Fruit fly (Drosophila melanogaster) whole organism, prepupa: ENCODE data around the gene CG33721.
A peak's percentile ranks its signal among the peaks of the same experiment; 100 is the strongest.

Source experiments
- Blimp-1 ChIP-seq: fragments of 200-800 bp; sonication (Bioruptor generic); optimal IDR thresholded peaks from 3 replicates; lab custom pipeline; 2017; ENCODE audit warnings: missing biosample characterization, missing genetic modification characterization, mild to moderate bottlenecking, moderate library complexity, missing genetic modification reagents
- CG11762 ChIP-seq: fragments of 200-800 bp; sonication (Bioruptor generic); optimal IDR thresholded peaks from 3 replicates; lab custom pipeline; 2016; ENCODE audit warnings: missing biosample characterization, missing genetic modification characterization; ENCODE audit not compliant: insufficient read depth
- CG11902 ChIP-seq: fragments of 200-800 bp; sonication (Bioruptor generic); optimal IDR thresholded peaks from 3 replicates; lab custom pipeline; 2016; ENCODE audit warnings: missing biosample characterization, missing genetic modification characterization
- CG15336 ChIP-seq: fragments of 200-800 bp; sonication (Bioruptor generic); IDR thresholded peaks from 2 replicates; pipeline ENCODE4 v1.3.6; 2022; ENCODE audit warnings: missing biosample characterization, missing genetic modification characterization
- CG1621 ChIP-seq: fragments of 200-800 bp; sonication (Bioruptor generic); optimal IDR thresholded peaks from 3 replicates; lab custom pipeline; 2018; ENCODE audit warnings: missing biosample characterization, mild to moderate bottlenecking, missing genetic modification characterization
- CG16779 ChIP-seq: fragments of 200-800 bp; sonication (Bioruptor generic); optimal IDR thresholded peaks from 3 replicates; lab custom pipeline; 2017; ENCODE audit warnings: missing biosample characterization, mild to moderate bottlenecking, missing genetic modification characterization
- CG31627 ChIP-seq: fragments of 200-800 bp; sonication (Bioruptor generic); optimal IDR thresholded peaks from 3 replicates; lab custom pipeline; 2016; ENCODE audit warnings: missing biosample characterization, missing genetic modification characterization
- CG34406 ChIP-seq: fragments of 200-800 bp; sonication (Bioruptor generic); optimal IDR thresholded peaks from 3 replicates; lab custom pipeline; 2016; ENCODE audit warnings: missing biosample characterization, missing genetic modification characterization
- CG3919 ChIP-seq: fragments of 200-800 bp; sonication (Bioruptor generic); optimal IDR thresholded peaks from 3 replicates; lab custom pipeline; 2016; ENCODE audit warnings: missing biosample characterization, missing genetic modification characterization
- CG4318 ChIP-seq: fragments of 200-800 bp; sonication (Bioruptor generic); optimal IDR thresholded peaks from 3 replicates; lab custom pipeline; 2017; ENCODE audit warnings: missing biosample characterization, mild to moderate bottlenecking, missing genetic modification characterization
- CG6163 ChIP-seq: fragments of 200-800 bp; sonication (Bioruptor generic); IDR thresholded peaks from 3 replicates; pipeline ENCODE4 v1.3.6; 2022; ENCODE audit warnings: missing biosample characterization, missing genetic modification characterization
- CG6792 ChIP-seq: fragments of 200-800 bp; sonication (Bioruptor generic); optimal IDR thresholded peaks from 3 replicates; lab custom pipeline; 2016; ENCODE audit warnings: missing biosample characterization, missing genetic modification characterization
- CG6808 ChIP-seq: fragments of 200-800 bp; sonication (Bioruptor generic); optimal IDR thresholded peaks from 3 replicates; lab custom pipeline; 2017; ENCODE audit warnings: missing biosample characterization, missing genetic modification characterization, mild to moderate bottlenecking, moderate library complexity, missing genetic modification reagents
- CG8119 ChIP-seq: fragments of 200-800 bp; sonication (Bioruptor generic); IDR thresholded peaks from 3 replicates; pipeline ENCODE4 v1.3.6; 2022; ENCODE audit warnings: missing biosample characterization, missing genetic modification characterization
- CG8319 ChIP-seq: fragments of 200-800 bp; sonication (Bioruptor generic); optimal IDR thresholded peaks from 3 replicates; lab custom pipeline; 2016; ENCODE audit warnings: missing biosample characterization, missing genetic modification characterization
- CG8632 ChIP-seq: fragments of 200-800 bp; sonication (Bioruptor generic); optimal IDR thresholded peaks from 3 replicates; lab custom pipeline; 2016; ENCODE audit warnings: missing biosample characterization, missing genetic modification characterization
- CG9139 ChIP-seq: fragments of 200-800 bp; sonication (Bioruptor generic); optimal IDR thresholded peaks from 3 replicates; lab custom pipeline; 2017; ENCODE audit warnings: missing biosample characterization, mild to moderate bottlenecking, missing genetic modification characterization
- Eip78C ChIP-seq: fragments of 200-800 bp; sonication (Bioruptor generic); peaks from one replicate; lab custom pipeline; 2016; ENCODE audit warnings: missing biosample characterization, missing genetic modification characterization
- Ets21C ChIP-seq: fragments of 200-800 bp; sonication (Bioruptor generic); optimal IDR thresholded peaks from 3 replicates; lab custom pipeline; 2016; ENCODE audit warnings: missing biosample characterization, missing genetic modification characterization
- Ets96B ChIP-seq: fragments of 200-800 bp; optimal IDR thresholded peaks from 2 replicates; lab custom pipeline; 2019; ENCODE audit warnings: missing biosample characterization, mild to moderate bottlenecking, missing genetic modification characterization, moderate library complexity
- Gug ChIP-seq: fragments of 200-800 bp; sonication (Bioruptor generic); IDR thresholded peaks from 2 replicates; pipeline ENCODE4 v1.3.6; 2022; ENCODE audit warnings: missing biosample characterization, missing genetic modification characterization
- Hr38 ChIP-seq: sonication (Bioruptor generic); optimal IDR thresholded peaks from 2 replicates; lab custom pipeline; 2016; ENCODE audit warnings: missing biosample characterization, missing genetic modification characterization
- Lpt ChIP-seq: fragments of 200-800 bp; sonication (Bioruptor generic); optimal IDR thresholded peaks from 3 replicates; lab custom pipeline; 2016; ENCODE audit warnings: missing biosample characterization, missing genetic modification characterization
- Met ChIP-seq: fragments of 200-800 bp; sonication (Bioruptor generic); optimal IDR thresholded peaks from 3 replicates; lab custom pipeline; 2016; ENCODE audit warnings: missing biosample characterization, missing genetic modification characterization
- OdsH ChIP-seq: fragments of 200-800 bp; sonication (Bioruptor generic); optimal IDR thresholded peaks from 3 replicates; lab custom pipeline; 2016; ENCODE audit warnings: missing biosample characterization, missing genetic modification characterization
- Smox ChIP-seq: fragments of 200-800 bp; sonication (Bioruptor generic); optimal IDR thresholded peaks from 3 replicates; lab custom pipeline; 2016; ENCODE audit warnings: missing biosample characterization, missing genetic modification characterization
- Sox102F ChIP-seq: fragments of 200-800 bp; sonication (Bioruptor generic); optimal IDR thresholded peaks from 2 replicates; lab custom pipeline; 2016; ENCODE audit warnings: missing biosample characterization, mild to moderate bottlenecking, missing genetic modification characterization
- Sox14 ChIP-seq: fragments of 200-800 bp; sonication (Bioruptor generic); optimal IDR thresholded peaks from 3 replicates; lab custom pipeline; 2016; ENCODE audit warnings: missing biosample characterization, missing genetic modification characterization
- Sox15 ChIP-seq: fragments of 200-800 bp; sonication (Bioruptor generic); optimal IDR thresholded peaks from 3 replicates; lab custom pipeline; 2016; ENCODE audit warnings: missing biosample characterization, missing genetic modification characterization
- achi ChIP-seq: fragments of 200-800 bp; sonication (Bioruptor generic); optimal IDR thresholded peaks from 3 replicates; lab custom pipeline; 2016; ENCODE audit warnings: missing biosample characterization, missing genetic modification characterization
- cyc ChIP-seq: fragments of 200-800 bp; sonication (Bioruptor generic); optimal IDR thresholded peaks from 3 replicates; lab custom pipeline; 2016; ENCODE audit warnings: missing biosample characterization, missing genetic modification characterization
- eg ChIP-seq: fragments of 200-800 bp; sonication (Bioruptor generic); IDR thresholded peaks from 3 replicates; pipeline ENCODE4 v1.3.6; 2022; ENCODE audit warnings: missing biosample characterization, missing genetic modification characterization
- esn ChIP-seq: fragments of 200-800 bp; sonication (Bioruptor generic); optimal IDR thresholded peaks from 2 replicates; lab custom pipeline; 2016; ENCODE audit warnings: missing biosample characterization, mild to moderate bottlenecking, missing genetic modification characterization, moderate library complexity
- fd59A ChIP-seq: fragments of 200-800 bp; sonication (Bioruptor generic); optimal IDR thresholded peaks from 2 replicates; lab custom pipeline; 2017; ENCODE audit warnings: missing biosample characterization, mild to moderate bottlenecking, missing genetic modification characterization, missing genetic modification reagents
- fd85E ChIP-seq: fragments of 200-800 bp; sonication (Bioruptor generic); optimal IDR thresholded peaks from 3 replicates; lab custom pipeline; 2016; ENCODE audit warnings: missing biosample characterization, missing genetic modification characterization
- fkh ChIP-seq: fragments of 200-800 bp; sonication (Bioruptor generic); optimal IDR thresholded peaks from 3 replicates; lab custom pipeline; 2017; ENCODE audit warnings: missing biosample characterization, mild to moderate bottlenecking, missing genetic modification characterization, moderate library complexity
- net ChIP-seq: fragments of 200-800 bp; sonication (Bioruptor generic); optimal IDR thresholded peaks from 3 replicates; lab custom pipeline; 2016; ENCODE audit warnings: missing biosample characterization, missing genetic modification characterization
- pdm3 ChIP-seq: fragments of 200-800 bp; sonication (Bioruptor generic); optimal IDR thresholded peaks from 3 replicates; lab custom pipeline; 2016; ENCODE audit warnings: missing biosample characterization, missing genetic modification characterization
- salr ChIP-seq, 2 experiments: fragments of 200-800 bp; sonication (Bioruptor generic); optimal IDR thresholded peaks; 3 replicates each; lab custom pipeline; 2016 to 2018; ENCODE audit warnings: missing biosample characterization in 2 of 2, missing genetic modification characterization in 2 of 2, mild to moderate bottlenecking in 1 of 2
- svp ChIP-seq: fragments of 200-800 bp; sonication (Bioruptor generic); peaks from one replicate; lab custom pipeline; 2016; ENCODE audit warnings: missing biosample characterization, missing genetic modification characterization
- topi ChIP-seq: fragments of 200-800 bp; sonication (Bioruptor generic); optimal IDR thresholded peaks from 3 replicates; lab custom pipeline; 2016; ENCODE audit warnings: missing biosample characterization, missing genetic modification characterization

CG33721 gene

DNA sequence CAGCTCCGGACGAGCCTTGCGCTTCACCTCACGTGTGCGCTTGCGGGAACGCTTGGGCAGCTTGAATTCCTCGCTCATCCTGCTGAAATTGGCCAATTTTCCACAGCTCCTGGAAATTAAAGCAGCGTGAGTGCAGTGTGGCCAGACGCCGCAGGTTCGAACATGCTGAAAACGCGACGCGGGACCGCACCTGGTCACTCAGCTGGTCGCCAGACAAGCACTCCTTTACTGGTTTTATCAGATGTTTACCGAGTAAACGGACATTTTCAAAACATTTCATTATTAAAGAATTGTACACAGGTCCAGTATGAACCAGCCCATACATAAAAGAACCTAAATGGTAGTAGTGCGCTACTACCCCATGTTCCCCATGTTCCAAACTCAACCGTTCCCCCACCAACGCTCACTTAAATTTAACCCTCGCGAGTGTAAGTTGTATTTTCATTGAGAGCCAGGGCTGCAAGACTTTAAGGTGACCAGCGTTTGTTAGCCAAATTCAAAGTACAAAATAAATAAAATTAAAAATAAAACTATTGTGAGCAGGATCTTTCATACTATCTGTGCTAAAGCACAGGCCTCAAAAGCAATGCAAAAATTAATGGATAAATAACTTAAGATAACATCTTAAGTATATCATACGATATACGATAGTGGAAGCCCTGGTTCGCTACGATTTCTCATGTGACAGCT is 31.5 kb downstream of the CG33721 start, which contains the start of the genes JMJD6, CG7071 and Muted (continued):
- TF ChIP-seq Met (peak; percentile 91), CG1621 (tag; lab: Kevin White, UChicago) (peak; percentile 47), Smox (GFP tag; lab: Kevin White, UChicago) (peak; percentile 89), esn (GFP tag; lab: Kevin White, UChicago) (peak; percentile 92), CG34406 (GFP tag; lab: Kevin White, UChicago) (peak; percentile 85), CG15336 (GFP tag; lab: Robert Waterston, UW) (peak; percentile 84), CG6163 (peak; percentile 87), Eip78C (GFP tag; lab: Kevin White, UChicago) (peak; percentile 95), CG31627 (GFP tag; lab: Kevin White, UChicago) (peak; percentile 92), Sox102F (GFP tag; lab: Kevin White, UChicago) (peak; percentile 79), CG16779 (peak; percentile 54), net (GFP tag; lab: Kevin White, UChicago) (peak; percentile 80), CG11902 (GFP tag; lab: Kevin White, UChicago) (peak; percentile 78), fkh (GFP tag; lab: Kevin White, UChicago) (peak; percentile 84), Gug (peak; percentile 83), pdm3 (peak; percentile 90), Sox15 (GFP tag; lab: Kevin White, UChicago) (peak; percentile 83), achi (GFP tag; lab: Kevin White, UChicago) (peak; percentile 96), salr (GFP tag; optimal IDR thresholded peaks at IDR 0.05; lab: Kevin White, UChicago) (peak; percentile 67 to 72), CG3919 (GFP tag; lab: Kevin White, UChicago) (peak; percentile 88), Lpt (peak; percentile 72), Hr38 (no peak), Blimp-1 (GFP tag; lab: Kevin White, UChicago) (peak; percentile 60)

DNA sequence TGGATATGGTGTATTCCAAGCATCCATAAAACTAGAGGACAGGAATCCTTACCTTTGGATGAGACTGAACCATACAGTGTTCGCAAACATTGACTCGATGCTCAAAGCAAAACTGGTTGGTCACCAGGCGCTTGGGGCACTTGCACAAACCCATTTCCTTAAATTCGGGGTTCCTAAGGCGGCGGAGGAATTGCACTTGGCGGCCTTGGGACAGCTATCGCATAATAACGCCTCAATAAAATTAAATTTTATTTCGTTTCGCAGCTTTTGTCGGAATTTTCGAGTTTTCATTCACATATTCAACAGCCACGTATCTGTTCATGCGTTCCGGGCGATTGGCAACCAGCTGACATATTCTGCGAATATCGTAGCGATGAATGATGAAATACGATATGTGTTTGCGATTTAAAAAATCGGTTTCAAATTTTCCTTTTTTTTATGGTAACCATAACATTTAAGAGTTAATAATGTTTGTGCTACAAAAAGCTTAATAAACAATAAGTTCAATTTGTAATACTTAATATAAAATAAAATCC is 34.9 kb downstream of the CG33721 start, which contains the start of gene CG5382:
Gene CG5382 (minus strand): TSS at position 324 of the 536 bp plus-strand sequence.
- TF ChIP-seq salr (GFP tag; optimal IDR thresholded peaks at IDR 0.05; lab: Kevin White, UChicago) = no peak
- no peak for TF ChIP-seq topi (GFP tag; lab: Kevin White, UChicago)
- TF ChIP-seq CG15336 (GFP tag; lab: Robert Waterston, UW) = no peak
- TF ChIP-seq CG8632 (GFP tag; lab: Kevin White, UChicago) = no peak
- TF ChIP-seq CG3919 (GFP tag; lab: Kevin White, UChicago) = no peak
- TF ChIP-seq CG6792 (GFP tag; lab: Kevin White, UChicago) = no peak
- TF ChIP-seq CG8119 (GFP tag; lab: Robert Waterston, UW) = no peak
- no peak for TF ChIP-seq net (GFP tag; lab: Kevin White, UChicago)
- no peak for TF ChIP-seq fd85E (GFP tag; lab: Kevin White, UChicago)

DNA sequence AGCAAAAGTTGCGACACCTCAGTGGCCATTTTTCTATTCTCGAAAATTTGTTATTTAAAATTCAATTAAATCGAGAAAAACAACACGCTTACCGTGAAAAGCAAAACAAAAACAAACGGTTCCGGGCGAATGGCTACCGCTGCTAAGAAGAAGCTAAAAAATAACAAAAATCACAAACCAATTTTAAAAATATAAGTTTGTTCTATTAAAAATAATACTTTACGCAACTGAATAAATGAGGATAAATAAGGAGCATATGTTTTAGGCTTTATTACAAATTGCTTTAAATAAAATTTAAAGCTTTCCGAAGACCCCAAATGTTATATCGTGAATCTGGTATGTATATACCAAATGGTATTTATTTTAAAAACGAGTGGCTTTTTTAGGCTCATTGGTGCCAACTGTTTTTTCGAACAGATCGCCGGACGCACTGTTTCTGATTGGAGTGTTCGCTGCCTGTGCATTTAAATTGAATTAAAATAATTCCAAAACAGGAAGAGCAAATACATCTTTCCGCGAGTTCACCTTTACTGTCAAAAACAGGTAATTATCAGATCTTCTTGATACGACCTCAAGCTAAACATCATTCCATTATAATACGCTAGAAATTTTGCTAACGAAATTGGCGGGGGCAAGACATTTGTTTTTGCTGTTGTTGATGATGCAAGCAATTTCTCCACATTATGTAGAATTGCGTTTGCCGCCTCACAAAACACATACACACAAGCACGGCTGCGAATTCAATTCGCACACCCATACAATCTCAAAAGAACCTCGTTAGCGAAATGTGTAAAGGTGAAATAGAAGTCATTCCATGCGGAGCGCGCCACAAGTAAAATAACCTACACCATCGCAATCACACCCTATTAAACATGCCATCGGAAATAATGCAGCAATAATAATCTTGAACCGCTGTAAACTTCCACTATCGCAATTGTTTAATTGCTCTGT is 36.5 kb downstream of the CG33721 start, which contains the start of the genes Polr3F and PyK:
Gene Polr3F (minus strand): TSS at position 248 of the 951 bp plus-strand sequence.
Gene PyK (plus strand): TSS at position 411 of the 951 bp plus-strand sequence.
- TF ChIP-seq CG8319 (no peak), fd59A (GFP tag; lab: Kevin White, UChicago) (no peak), CG11902 (GFP tag; lab: Kevin White, UChicago) (no peak), Sox14 (GFP tag; lab: Kevin White, UChicago) (peak; percentile 47), Blimp-1 (GFP tag; lab: Kevin White, UChicago) (no peak), Lpt (no peak), OdsH (GFP tag; lab: Kevin White, UChicago) (peak; percentile 45), Eip78C (GFP tag; lab: Kevin White, UChicago) (peak; percentile 72), CG16779 (no peak), Ets21C (GFP tag; lab: Kevin White, UChicago) (no peak), CG11762 (GFP tag; lab: Kevin White, UChicago) (no peak), CG34406 (GFP tag; lab: Kevin White, UChicago) (no peak), net (GFP tag; lab: Kevin White, UChicago) (no peak), esn (GFP tag; lab: Kevin White, UChicago) (peak; percentile 46), CG6792 (GFP tag; lab: Kevin White, UChicago) (no peak), Gug (no peak), CG9139 (GFP tag; lab: Kevin White, UChicago) (no peak), cyc (GFP tag; lab: Kevin White, UChicago) (peak; percentile 26), eg (GFP tag; lab: Robert Waterston, UW) (peak; percentile 72), CG8119 (GFP tag; lab: Robert Waterston, UW) (peak; percentile 62; the same call in 2 of the 3 replicates), CG6808 (peak; percentile 59), Sox102F (GFP tag; lab: Kevin White, UChicago) (no peak), CG4318 (no peak), fd85E (GFP tag; lab: Kevin White, UChicago) (no peak), achi (GFP tag; lab: Kevin White, UChicago) (peak; percentile 12), Ets96B (tag; lab: Kevin White, UChicago) (peak; percentile 51), svp (GFP tag; lab: Kevin White, UChicago) (peak; percentile 57)
